Fruit fly (Drosophila melanogaster): Measurements from ENCODE around the gene Ets21C.

Ets21C gene

dm6 chr2L:522752-523151 lies 30.0 kb downstream of the Ets21C start (continued):
- peak; percentile 59; the same call in 2 of the 3 replicates for TF ChIP-seq ci (GFP tag; IDR thresholded peaks at IDR 0.05)
- no peak for TF ChIP-seq inv (GFP tag; IDR thresholded peaks at IDR 0.05; ENCODE audit: partially characterized antibody)
- TF ChIP-seq CG31224 (GFP tag; IDR thresholded peaks at IDR 0.05): no peak
- TF ChIP-seq CG17359 (tag; optimal IDR thresholded peaks at IDR 0.05): peak; percentile 27
- TF ChIP-seq zfh2 (GFP tag; optimal IDR thresholded peaks at IDR 0.05): no peak
- TF ChIP-seq GATAe (GFP tag; conservative IDR thresholded peaks at IDR 0.05): peak; percentile 40; the same call in 1 of the 2 replicates
- TF ChIP-seq Hey (tag; optimal IDR thresholded peaks at IDR 0.05): no peak
- TF ChIP-seq CG17385 (GFP tag; optimal IDR thresholded peaks at IDR 0.05): peak; percentile 16
- TF ChIP-seq CG7357 (GFP tag; IDR thresholded peaks at IDR 0.05): 0 out of 3 replicates have a peak, but pooled peaks have one; percentile 12
- TF ChIP-seq cwo (GFP tag; optimal IDR thresholded peaks at IDR 0.05): no peak
- no peak for TF ChIP-seq HLH4C (GFP tag; IDR thresholded peaks at IDR 0.05; ENCODE audit: partially characterized antibody)
- no peak for TF ChIP-seq CG9609 (GFP tag; optimal IDR thresholded peaks at IDR 0.05)
- no peak for TF ChIP-seq Poxn (GFP tag; IDR thresholded peaks at IDR 0.05)
- no peak for TF ChIP-seq Rfx (GFP tag; IDR thresholded peaks at IDR 0.05)
- TF ChIP-seq Bdp1 (GFP tag; optimal IDR thresholded peaks at IDR 0.05): no peak
- no peak for TF ChIP-seq cato (GFP tag; optimal IDR thresholded peaks at IDR 0.05; ENCODE audit: borderline replicate concordance)
- TF ChIP-seq ac (GFP tag; optimal IDR thresholded peaks at IDR 0.05): no peak
- TF ChIP-seq Nf-YA (GFP tag; IDR thresholded peaks at IDR 0.05): peak; percentile 34; the same call in 1 of the 2 replicates
- TF ChIP-seq lov (optimal IDR thresholded peaks at IDR 0.05): no peak
- TF ChIP-seq lov (GFP tag; IDR thresholded peaks at IDR 0.05): no peak
- peak; percentile 47 for TF ChIP-seq CG15696 (tag; optimal IDR thresholded peaks at IDR 0.05)
- no peak for TF ChIP-seq shn (GFP tag; optimal IDR thresholded peaks at IDR 0.05)
- no peak for TF ChIP-seq Sry-δ (GFP tag; optimal IDR thresholded peaks at IDR 0.05)
- TF ChIP-seq CG1233 (GFP tag; optimal IDR thresholded peaks at IDR 0.05): no peak
- TF ChIP-seq lola (GFP tag; optimal IDR thresholded peaks at IDR 0.05): peak in 1 of 3 experiments; percentile 66
- peak; percentile 40 for TF ChIP-seq CG5245 (GFP tag; optimal IDR thresholded peaks at IDR 0.05)
- TF ChIP-seq Fer2 (tag; optimal IDR thresholded peaks at IDR 0.05): no peak
- no peak for TF ChIP-seq CG2199 (GFP tag; IDR thresholded peaks at IDR 0.05)
- TF ChIP-seq CG6272 (GFP tag; IDR thresholded peaks at IDR 0.05): peak; percentile 68
- TF ChIP-seq sens-2 (GFP tag; IDR thresholded peaks at IDR 0.05): 0 out of 2 replicates have a peak, but pooled peaks have one; percentile 9
- TF ChIP-seq ATbp (GFP tag; optimal IDR thresholded peaks at IDR 0.05): peak; percentile 25
- no peak for TF ChIP-seq CG10543 (GFP tag; optimal IDR thresholded peaks at IDR 0.05)
- TF ChIP-seq CG30431 (GFP tag; optimal IDR thresholded peaks at IDR 0.05): peak; percentile 1
- TF ChIP-seq CG10209 (GFP tag; optimal IDR thresholded peaks at IDR 0.05): peak; percentile 62
- peak; percentile 32 for TF ChIP-seq crc (GFP tag; optimal IDR thresholded peaks at IDR 0.05)
- TF ChIP-seq Mrtf (GFP tag; IDR thresholded peaks at IDR 0.05): peak; percentile 40; the same call in 1 of the 3 replicates
- peak; percentile 29 for TF ChIP-seq CG16815 (GFP tag; optimal IDR thresholded peaks at IDR 0.05)
- peak; percentile 8 for TF ChIP-seq CTCF (GFP tag; optimal IDR thresholded peaks at IDR 0.05)
- peak; percentile 61 for TF ChIP-seq CG17328 (GFP tag; IDR thresholded peaks at IDR 0.05)
- TF ChIP-seq CG11695 (GFP tag; IDR thresholded peaks at IDR 0.05): peak; percentile 51; the same call in 1 of the 3 replicates
- no peak for TF ChIP-seq CG11560 (tag; IDR thresholded peaks at IDR 0.05)
- no peak for TF ChIP-seq CG7271 (tag; optimal IDR thresholded peaks at IDR 0.05)
- TF ChIP-seq jumu (GFP tag; optimal IDR thresholded peaks at IDR 0.05): no peak
- TF ChIP-seq CG1529 (GFP tag; optimal IDR thresholded peaks at IDR 0.05): peak; percentile 61
- TF ChIP-seq insv (GFP tag; optimal IDR thresholded peaks at IDR 0.05): no peak
- TF ChIP-seq CG1602 (GFP tag; optimal IDR thresholded peaks at IDR 0.05): peak; percentile 44
- TF ChIP-seq tio (GFP tag; optimal IDR thresholded peaks at IDR 0.05): peak; percentile 35
- peak; percentile 50; the same call in 1 of the 2 replicates for TF ChIP-seq esg (GFP tag; conservative IDR thresholded peaks at IDR 0.05)
- no peak for TF ChIP-seq CG17186 (GFP tag; optimal IDR thresholded peaks at IDR 0.05)
- no peak for TF ChIP-seq sd (tag; optimal IDR thresholded peaks at IDR 0.05)
- TF ChIP-seq wor (GFP tag; IDR thresholded peaks at IDR 0.05): no peak
- no peak for TF ChIP-seq Deaf1 (tag; optimal IDR thresholded peaks at IDR 0.05)

Measured in whole organism, embryonic.